Fruit fly (Drosophila melanogaster): ENCODE data around the gene CG13361.

The CG13361 gene

dm6 chrX:711852-712251, 41.6 kb downstream of the CG13361 start (continued):
- no peak for TF ChIP-seq fkh (GFP tag; optimal IDR thresholded peaks at IDR 0.05)
- peak; percentile 94 for TF ChIP-seq svp (GFP tag)
- peak; percentile 91 for TF ChIP-seq CG6792 (GFP tag; optimal IDR thresholded peaks at IDR 0.05)
- TF ChIP-seq Eip75B (GFP tag; optimal IDR thresholded peaks at IDR 0.05): peak; percentile 91
- peak; percentile 81 for TF ChIP-seq Ets21C (GFP tag; optimal IDR thresholded peaks at IDR 0.05)
- peak; percentile 93 for TF ChIP-seq CG3919 (GFP tag; optimal IDR thresholded peaks at IDR 0.05)
- TF ChIP-seq CG4318 (GFP tag; optimal IDR thresholded peaks at IDR 0.05): peak; percentile 58
- TF ChIP-seq fd85E (GFP tag; optimal IDR thresholded peaks at IDR 0.05): peak; percentile 65
- peak; percentile 77 for TF ChIP-seq CG11902 (GFP tag; optimal IDR thresholded peaks at IDR 0.05)
- TF ChIP-seq fd59A (GFP tag; optimal IDR thresholded peaks at IDR 0.05): peak; percentile 82
- peak; percentile 89 for TF ChIP-seq Hr39 (GFP tag; optimal IDR thresholded peaks at IDR 0.05)
- TF ChIP-seq CG6276 (GFP tag; optimal IDR thresholded peaks at IDR 0.05): peak; percentile 71
- TF ChIP-seq CG16779 (tag; optimal IDR thresholded peaks at IDR 0.05): peak; percentile 56
- peak; percentile 76 to 85 for TF ChIP-seq salr (GFP tag; optimal IDR thresholded peaks at IDR 0.05)
- no peak for TF ChIP-seq Hr38 (GFP tag; optimal IDR thresholded peaks at IDR 0.05)
- peak; percentile 89 for TF ChIP-seq cyc (GFP tag; optimal IDR thresholded peaks at IDR 0.05)
- peak; percentile 92 for TF ChIP-seq Sox102F (GFP tag; optimal IDR thresholded peaks at IDR 0.05)
- TF ChIP-seq Met (GFP tag; optimal IDR thresholded peaks at IDR 0.05): peak; percentile 93
- peak; percentile 92 for TF ChIP-seq CG7368 (GFP tag; optimal IDR thresholded peaks at IDR 0.05)
- TF ChIP-seq CG6854 (GFP tag; optimal IDR thresholded peaks at IDR 0.05): peak; percentile 47

DNA sequence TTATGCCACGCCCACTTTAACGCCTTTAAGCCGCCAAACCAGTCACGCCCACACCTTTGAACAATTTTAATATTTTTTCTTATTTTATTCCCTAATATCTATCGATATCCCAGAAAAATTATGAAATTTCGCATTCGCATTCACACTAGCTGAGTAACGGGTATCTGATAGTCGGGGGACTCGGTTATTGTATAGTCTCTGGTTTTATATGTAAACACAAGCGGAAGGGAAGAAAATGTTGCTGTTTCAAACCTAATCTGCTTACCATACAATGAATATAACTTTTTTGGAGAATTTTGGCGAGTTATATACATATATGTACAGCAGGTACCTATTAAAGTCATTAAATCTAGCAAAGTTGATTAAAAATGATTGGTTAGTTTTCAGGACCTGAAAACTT, 42.5 kb downstream of the CG13361 start:
- TF ChIP-seq Sox14 (GFP tag; optimal IDR thresholded peaks at IDR 0.05): no peak
- no peak for TF ChIP-seq Ets96B (tag; optimal IDR thresholded peaks at IDR 0.05)
- TF ChIP-seq Sox102F (GFP tag; optimal IDR thresholded peaks at IDR 0.05): no peak
- TF ChIP-seq CG7368 (GFP tag; optimal IDR thresholded peaks at IDR 0.05): no peak
- no peak for TF ChIP-seq CG1621 (tag; optimal IDR thresholded peaks at IDR 0.05)
- TF ChIP-seq Eip93F (GFP tag; optimal IDR thresholded peaks at IDR 0.05): no peak
- no peak for TF ChIP-seq Lpt (GFP tag; optimal IDR thresholded peaks at IDR 0.05)
- no peak for TF ChIP-seq fd85E (GFP tag; optimal IDR thresholded peaks at IDR 0.05)
- TF ChIP-seq CG6808 (GFP tag; optimal IDR thresholded peaks at IDR 0.05): no peak
- TF ChIP-seq CG16779 (tag; optimal IDR thresholded peaks at IDR 0.05): no peak
- TF ChIP-seq Eip78C (GFP tag): no peak
- no peak for TF ChIP-seq fkh (GFP tag; optimal IDR thresholded peaks at IDR 0.05)
- no peak for TF ChIP-seq Gug (GFP tag; IDR thresholded peaks at IDR 0.05)
- TF ChIP-seq Hr38 (GFP tag; optimal IDR thresholded peaks at IDR 0.05): no peak
- TF ChIP-seq CG10631 (GFP tag; optimal IDR thresholded peaks at IDR 0.05): no peak
- no peak for TF ChIP-seq CG10669 (GFP tag; optimal IDR thresholded peaks at IDR 0.05)
- no peak for TF ChIP-seq esn (GFP tag; optimal IDR thresholded peaks at IDR 0.05)
- no peak for TF ChIP-seq achi (GFP tag; optimal IDR thresholded peaks at IDR 0.05)
- TF ChIP-seq CG31627 (GFP tag; optimal IDR thresholded peaks at IDR 0.05): no peak

DNA sequence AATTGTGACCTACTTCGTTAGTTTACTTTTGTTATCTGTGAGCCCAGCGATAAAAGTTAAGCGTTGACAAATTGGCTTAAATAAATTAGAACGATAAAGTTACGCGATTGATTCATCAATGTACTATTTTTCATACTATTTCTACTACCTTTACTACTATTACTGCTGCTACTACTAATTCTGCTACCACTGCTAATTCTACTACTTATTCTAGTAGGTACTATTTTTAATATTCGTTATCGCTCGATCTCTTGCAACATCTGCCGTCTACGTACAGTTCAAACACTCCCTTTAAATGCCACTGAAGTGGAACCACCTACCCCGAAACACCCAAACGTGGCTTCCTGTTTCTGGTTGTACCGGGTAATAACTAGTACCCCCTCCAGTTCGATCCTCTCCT, 44.0 kb downstream of the CG13361 start:
- TF ChIP-seq Hr38 (GFP tag; optimal IDR thresholded peaks at IDR 0.05) (no peak), salr (GFP tag; optimal IDR thresholded peaks at IDR 0.05) (no peak), CG6854 (GFP tag; optimal IDR thresholded peaks at IDR 0.05) (no peak), Eip93F (GFP tag; optimal IDR thresholded peaks at IDR 0.05) (no peak), acj6 (GFP tag; optimal IDR thresholded peaks at IDR 0.05) (no peak), CG6276 (GFP tag; optimal IDR thresholded peaks at IDR 0.05) (no peak), Eip75B (GFP tag; optimal IDR thresholded peaks at IDR 0.05) (no peak), dac (GFP tag; optimal IDR thresholded peaks at IDR 0.05) (no peak), CG10669 (GFP tag; optimal IDR thresholded peaks at IDR 0.05) (no peak), CG10631 (GFP tag; optimal IDR thresholded peaks at IDR 0.05) (no peak), Ets96B (tag; optimal IDR thresholded peaks at IDR 0.05) (no peak), Hr39 (GFP tag; optimal IDR thresholded peaks at IDR 0.05) (no peak), CG31627 (GFP tag; optimal IDR thresholded peaks at IDR 0.05) (no peak), esn (GFP tag; optimal IDR thresholded peaks at IDR 0.05) (no peak), dsx (GFP tag; optimal IDR thresholded peaks at IDR 0.05; ENCODE audit: poor library complexity, severe bottlenecking) (no peak), CG8632 (GFP tag; optimal IDR thresholded peaks at IDR 0.05) (no peak), CG6792 (GFP tag; optimal IDR thresholded peaks at IDR 0.05) (no peak), CG11294 (GFP tag; IDR thresholded peaks at IDR 0.05) (no peak)
